Fruit fly (Drosophila melanogaster): ENCODE results near the gene CG14864.

CG14864 gene

DNA sequence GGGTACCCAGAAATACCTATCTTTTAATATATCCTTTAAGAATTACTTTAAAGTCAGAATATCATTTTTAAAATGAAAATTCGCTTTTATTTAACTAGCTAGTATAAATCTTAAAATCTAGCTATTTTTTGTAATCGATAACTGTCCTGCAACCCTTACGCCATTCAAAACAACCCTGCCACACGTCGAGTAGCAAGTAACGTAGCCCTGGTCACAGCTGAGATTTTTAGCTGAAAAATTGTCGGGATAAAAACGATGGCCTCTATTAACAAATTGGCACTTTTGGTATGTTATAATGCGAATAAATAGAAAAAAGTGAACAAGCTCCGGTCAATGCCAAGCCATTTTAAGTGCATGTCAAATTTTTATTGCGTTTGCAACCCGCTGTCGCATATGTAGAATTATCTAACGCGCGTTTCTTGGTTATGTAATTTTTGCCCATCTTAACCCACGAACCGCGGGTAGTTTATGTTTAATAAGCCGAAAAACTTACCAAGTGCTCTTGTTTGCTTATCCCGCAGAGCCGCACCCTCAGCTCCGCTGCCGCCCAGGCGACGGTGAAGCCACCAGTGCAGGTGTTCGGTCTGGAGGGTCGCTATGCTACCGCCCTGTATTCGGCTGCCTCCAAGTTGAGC lies 2.8 kb downstream of the CG14864 start, which contains the start of gene ATPsynO (continued):
- TF ChIP-seq CG15011 (GFP tag; optimal IDR thresholded peaks at IDR 0.05): no peak
- TF ChIP-seq CG11456 (GFP tag; IDR thresholded peaks at IDR 0.05): no peak
- no peak for TF ChIP-seq CG12942 (GFP tag; optimal IDR thresholded peaks at IDR 0.05)
- TF ChIP-seq sens (GFP tag): peak; percentile 98
- TF ChIP-seq CG10462 (GFP tag; optimal IDR thresholded peaks at IDR 0.05): no peak
- no peak for TF ChIP-seq Deaf1 (tag; optimal IDR thresholded peaks at IDR 0.05)
- no peak for TF ChIP-seq Adf1 (GFP tag; IDR thresholded peaks at IDR 0.05)
- TF ChIP-seq pum (GFP tag; optimal IDR thresholded peaks at IDR 0.05): no peak
- no peak for TF ChIP-seq CG3995 (GFP tag; optimal IDR thresholded peaks at IDR 0.05)
- TF ChIP-seq NfI (GFP tag; optimal IDR thresholded peaks at IDR 0.05): peak; percentile 29
- TF ChIP-seq Drgx (GFP tag; IDR thresholded peaks at IDR 0.05): no peak
- TF ChIP-seq CG4707 (GFP tag; optimal IDR thresholded peaks at IDR 0.05): no peak
- no peak for TF ChIP-seq toy (GFP tag; IDR thresholded peaks at IDR 0.05)
- 0 out of 2 replicates have a peak, but pooled peaks have one; percentile 41 for TF ChIP-seq bbx (GFP tag; IDR thresholded peaks at IDR 0.05; ENCODE audit: partially characterized antibody)
- TF ChIP-seq Stat92E (GFP tag; optimal IDR thresholded peaks at IDR 0.05): peak in 1 of 3 experiments; percentile 6
- peak; percentile 17 for TF ChIP-seq CG30403 (GFP tag; optimal IDR thresholded peaks at IDR 0.05)
- TF ChIP-seq Max (GFP tag; optimal IDR thresholded peaks at IDR 0.05): peak; percentile 8
- TF ChIP-seq wdn (GFP tag; IDR thresholded peaks at IDR 0.05): no peak
- no peak for TF ChIP-seq Six4 (GFP tag; optimal IDR thresholded peaks at IDR 0.05)
- no peak for TF ChIP-seq CG15696 (tag; optimal IDR thresholded peaks at IDR 0.05)
- TF ChIP-seq Fer2 (tag; optimal IDR thresholded peaks at IDR 0.05): no peak
- no peak for TF ChIP-seq CG4282 (GFP tag; optimal IDR thresholded peaks at IDR 0.05)
- TF ChIP-seq Pdp1 (GFP tag; optimal IDR thresholded peaks at IDR 0.05): peak in 1 of 2 experiments; percentile 99
- TF ChIP-seq CG12744 (GFP tag; optimal IDR thresholded peaks at IDR 0.05): no peak
- 0 out of 2 replicates have a peak, but pooled peaks have one; percentile 14 for TF ChIP-seq Xrp1 (GFP tag; IDR thresholded peaks at IDR 0.05)
- no peak for TF ChIP-seq run (tag; optimal IDR thresholded peaks at IDR 0.05)
- no peak for TF ChIP-seq fd96Cb (tag; optimal IDR thresholded peaks at IDR 0.05)
- TF ChIP-seq CG8359 (GFP tag; optimal IDR thresholded peaks at IDR 0.05; ENCODE audit: borderline replicate concordance): no peak
- TF ChIP-seq Ada2b (GFP tag; IDR thresholded peaks at IDR 0.05): no peak
- no peak for TF ChIP-seq CG14667 (GFP tag; IDR thresholded peaks at IDR 0.05)
- no peak for TF ChIP-seq CG8388 (GFP tag; optimal IDR thresholded peaks at IDR 0.05)
- no peak for TF ChIP-seq otp (GFP tag; IDR thresholded peaks at IDR 0.05)
- TF ChIP-seq tio (GFP tag; optimal IDR thresholded peaks at IDR 0.05): no peak
- peak; percentile 35 for TF ChIP-seq Xbp1 (GFP tag; optimal IDR thresholded peaks at IDR 0.05)
- TF ChIP-seq CG10274 (GFP tag; optimal IDR thresholded peaks at IDR 0.05): no peak
- no peak for TF ChIP-seq CG4854 (GFP tag; optimal IDR thresholded peaks at IDR 0.05)
- TF ChIP-seq crp (GFP tag; optimal IDR thresholded peaks at IDR 0.05): peak; percentile 8 to 86
- no peak for TF ChIP-seq mld (GFP tag; IDR thresholded peaks at IDR 0.05; ENCODE audit: partially characterized antibody)
- TF ChIP-seq stwl (tag; optimal IDR thresholded peaks at IDR 0.05): peak; percentile 80
- no peak for TF ChIP-seq lov (optimal IDR thresholded peaks at IDR 0.05)
- no peak for TF ChIP-seq lov (GFP tag; IDR thresholded peaks at IDR 0.05)
- peak; percentile 41; the same call in 1 of the 2 replicates for TF ChIP-seq E2f2 (GFP tag; IDR thresholded peaks at IDR 0.05)
- peak; percentile 15 for TF ChIP-seq CG17186 (GFP tag; optimal IDR thresholded peaks at IDR 0.05)
- no peak for TF ChIP-seq CG9727 (GFP tag; optimal IDR thresholded peaks at IDR 0.05)
- TF ChIP-seq CG34376 (GFP tag; optimal IDR thresholded peaks at IDR 0.05): peak; percentile 2
- TF ChIP-seq CG15269 (tag; optimal IDR thresholded peaks at IDR 0.05): no peak
- TF ChIP-seq pfk (GFP tag; optimal IDR thresholded peaks at IDR 0.05): no peak
- no peak for TF ChIP-seq slbo (GFP tag; IDR thresholded peaks at IDR 0.05)
- TF ChIP-seq gfzf (GFP tag; optimal IDR thresholded peaks at IDR 0.05): peak; percentile 46
- TF ChIP-seq pita (GFP tag; optimal IDR thresholded peaks at IDR 0.05): no peak

Data from whole organism, embryonic.